Worm (Caenorhabditis elegans) whole organism, L4/young adult: ENCODE data around the gene F20C5.5.

Experiments
- W03F9.2 ChIP-seq: fragments of 150-350 bp; optimal IDR thresholded peaks from 2 replicates; lab custom pipeline; 2014; ENCODE audit warnings: missing biosample characterization, missing genetic modification characterization
- dao-5 ChIP-seq: sonication (generic microtip); optimal IDR thresholded peaks from 2 replicates; lab custom pipeline; 2016; ENCODE audit warnings: missing genotype, missing genetic modification characterization, moderate library complexity, missing compliant biosample characterization
- him-1 ChIP-seq: sonication (generic microtip); optimal IDR thresholded peaks from 2 replicates; lab custom pipeline; 2016; ENCODE audit warnings: missing genotype, missing genetic modification reagents, missing genetic modification characterization, missing compliant biosample characterization

ce11 chrIV:8729636-8730035 is 39.8 kb downstream of the F20C5.5 start:
- TF ChIP-seq him-1 (tag; lab: Kevin White, UChicago) (no peak), dao-5 (tag; lab: Kevin White, UChicago) (no peak), W03F9.2 (tag; lab: Kevin White, UChicago) (no peak)
